Worm (Caenorhabditis elegans): ENCODE measurements around the gene nft-1.

Gene nft-1

DNA sequence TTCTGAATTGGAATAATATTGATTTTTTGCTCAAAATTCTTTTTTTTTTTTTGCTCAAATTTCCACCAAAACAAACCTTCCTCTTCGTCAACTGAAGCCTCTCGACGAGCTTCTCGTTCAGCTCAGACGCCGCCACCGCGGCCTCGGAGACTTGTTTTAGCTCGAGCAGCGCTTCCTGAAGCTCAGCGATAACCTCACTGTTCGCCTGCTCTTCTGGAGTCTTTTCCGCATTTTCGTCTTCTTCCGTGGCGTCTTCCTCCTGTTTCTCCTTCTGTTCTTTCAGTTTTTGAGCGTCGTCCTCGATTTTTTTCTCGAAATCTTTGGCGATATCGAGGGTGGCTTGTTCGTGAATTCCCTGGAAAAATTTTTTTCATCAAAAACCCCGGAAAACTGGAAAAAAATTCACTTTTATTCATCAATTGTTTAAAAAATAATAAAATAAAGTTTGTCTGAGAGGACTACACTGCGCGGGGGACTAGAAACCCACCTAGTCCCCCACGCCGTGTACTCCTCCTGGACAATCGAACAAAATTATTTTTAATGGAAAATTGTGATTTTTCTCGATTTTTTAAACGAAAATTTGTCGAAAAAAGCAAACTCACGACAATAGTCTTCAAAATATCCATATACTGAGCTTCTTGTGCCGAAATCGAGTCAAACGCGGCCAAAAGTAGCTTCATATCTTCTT lies 22.5 kb downstream of the nft-1 start:
- TF ChIP-seq irx-1 (tag; optimal IDR thresholded peaks at IDR 0.05) (peak; percentile 100), ceh-82 (tag; optimal IDR thresholded peaks at IDR 0.05) (peak; percentile 82 to 92 (median 87)), mab-9 (GFP tag; IDR thresholded peaks at IDR 0.05) (peak; percentile 97), snu-23 (GFP tag; optimal IDR thresholded peaks at IDR 0.05) (peak; percentile 96), unc-86 (tag; optimal IDR thresholded peaks at IDR 0.05) (peak; percentile 96), nhr-71 (tag; optimal IDR thresholded peaks at IDR 0.05) (peak; percentile 98), pqm-1 (tag; optimal IDR thresholded peaks at IDR 0.05) (no peak), vab-15 (tag; optimal IDR thresholded peaks at IDR 0.05) (peak; percentile 91), aly-2 (tag; optimal IDR thresholded peaks at IDR 0.05) (peak; percentile 79), mef-2 (tag; optimal IDR thresholded peaks at IDR 0.05) (peak; percentile 32), blmp-1 (tag; optimal IDR thresholded peaks at IDR 0.05) (peak; percentile 60), skn-1 (tag; optimal IDR thresholded peaks at IDR 0.05) (peak; percentile 70), hlh-17 (GFP tag; optimal IDR thresholded peaks at IDR 0.05; ENCODE audit: borderline replicate concordance) (peak; percentile 100), snpc-4 (tag; optimal IDR thresholded peaks at IDR 0.05) (peak; percentile 81), nhr-28 (tag; optimal IDR thresholded peaks at IDR 0.05) (no peak), fkh-8 (tag; optimal IDR thresholded peaks at IDR 0.05) (peak; percentile 95), ceh-8 (GFP tag; optimal IDR thresholded peaks at IDR 0.05) (peak; percentile 95), ceh-63 (GFP tag; optimal IDR thresholded peaks at IDR 0.05) (peak; percentile 92), hlh-4 (tag; optimal IDR thresholded peaks at IDR 0.05) (peak; percentile 98), C04F5.9 (tag; optimal IDR thresholded peaks at IDR 0.05) (peak; percentile 98), nhr-47 (tag; optimal IDR thresholded peaks at IDR 0.05) (peak; percentile 99), zag-1 (tag; optimal IDR thresholded peaks at IDR 0.05) (peak; percentile 60), mep-1 (tag; optimal IDR thresholded peaks at IDR 0.05) (peak; percentile 88), unc-130 (tag; optimal IDR thresholded peaks at IDR 0.05) (peak; percentile 52), aha-1 (tag; optimal IDR thresholded peaks at IDR 0.05) (no peak), mdl-1 (tag; optimal IDR thresholded peaks at IDR 0.05) (peak in 1 of 2 experiments; percentile 62), lsy-2 (tag; optimal IDR thresholded peaks at IDR 0.05) (peak; percentile 88 to 93), dpl-1 (GFP tag; optimal IDR thresholded peaks at IDR 0.05) (peak; percentile 69 to 80 (median 80)), fkh-10 (GFP tag; optimal IDR thresholded peaks at IDR 0.05) (peak; percentile 40), nhr-77 (tag; optimal IDR thresholded peaks at IDR 0.05) (peak; percentile 41), efl-3 (GFP tag; optimal IDR thresholded peaks at IDR 0.05) (peak; percentile 99), sptf-1 (tag; optimal IDR thresholded peaks at IDR 0.05) (no peak), unc-30 (tag; optimal IDR thresholded peaks at IDR 0.05) (no peak), swsn-7 (tag; optimal IDR thresholded peaks at IDR 0.05) (peak; percentile 97), C16A3.4 (tag; optimal IDR thresholded peaks at IDR 0.05) (peak; percentile 66), nhr-12 (tag; optimal IDR thresholded peaks at IDR 0.05) (peak; percentile 23), nhr-84 (tag; optimal IDR thresholded peaks at IDR 0.05) (peak; percentile 22), ets-5 (GFP tag; IDR thresholded peaks at IDR 0.05) (no peak), nhr-20 (tag; optimal IDR thresholded peaks at IDR 0.05) (peak; percentile 96), pag-3 (tag; optimal IDR thresholded peaks at IDR 0.05; ENCODE audit: borderline replicate concordance, insufficient read depth) (no peak), Y116A8C.19 (tag; optimal IDR thresholded peaks at IDR 0.05; ENCODE audit: borderline replicate concordance) (peak; percentile 99), isw-1 (GFP tag; IDR thresholded peaks at IDR 0.05) (peak; percentile 91), ceh-90 (tag; optimal IDR thresholded peaks at IDR 0.05) (peak; percentile 100), xbp-1 (tag; optimal IDR thresholded peaks at IDR 0.05) (peak; percentile 97), lin-14 (GFP tag; optimal IDR thresholded peaks at IDR 0.05) (peak; percentile 93), elt-3 (tag; optimal IDR thresholded peaks at IDR 0.05) (peak in 2 of 6 experiments; percentile 48 to 55), egl-27 (tag; optimal IDR thresholded peaks at IDR 0.05) (no peak), efl-1 (optimal IDR thresholded peaks at IDR 0.05) (peak; percentile 77 to 84), efl-1 (GFP tag; optimal IDR thresholded peaks at IDR 0.05 in 1 of 2) (peak; percentile 82 to 97), lin-15B (tag; optimal IDR thresholded peaks at IDR 0.05) (peak; percentile 82), ztf-4 (tag; optimal IDR thresholded peaks at IDR 0.05) (peak; percentile 77), ztf-11 (tag; optimal IDR thresholded peaks at IDR 0.05) (peak in 1 of 2 experiments; percentile 100)
